Fruit fly (Drosophila melanogaster) whole organism, embryonic: ENCODE measurements around the gene scpr-A.

ENCODE experiments used
- Adf1 ChIP-seq: fragments of 200-800 bp; sonication (Bioruptor generic); IDR thresholded peaks from 2 replicates; pipeline ENCODE4 v1.3.6; 2022; ENCODE audit warnings: missing biosample characterization, missing genetic modification characterization
- CG10321 ChIP-seq: fragments of 200-800 bp; sonication (Bioruptor generic); IDR thresholded peaks from 2 replicates; pipeline ENCODE4 v1.3.6; 2022; ENCODE audit warnings: missing biosample characterization, missing genetic modification characterization
- CG10543 ChIP-seq: fragments of 200-800 bp; sonication (Bioruptor generic); optimal IDR thresholded peaks from 3 replicates; lab custom pipeline; 2017; ENCODE audit warnings: missing biosample characterization, mild to moderate bottlenecking, missing genetic modification characterization, moderate library complexity
- CG11247 ChIP-seq: fragments of 200-800 bp; sonication (Bioruptor generic); IDR thresholded peaks from 2 replicates; pipeline ENCODE4 v1.3.6; 2022; ENCODE audit warnings: missing biosample characterization, missing genetic modification characterization
- CG12391 ChIP-seq: fragments of 200-800 bp; sonication (Bioruptor generic); optimal IDR thresholded peaks from 3 replicates; lab custom pipeline; 2018; ENCODE audit warnings: missing biosample characterization, mild to moderate bottlenecking, missing genetic modification characterization, moderate library complexity
- CG12942 ChIP-seq: fragments of 200-800 bp; sonication (Bioruptor generic); optimal IDR thresholded peaks from 3 replicates; lab custom pipeline; 2016; ENCODE audit warnings: missing biosample characterization, missing genetic modification characterization
- CG14667 ChIP-seq: fragments of 200-800 bp; sonication (Bioruptor generic); IDR thresholded peaks from 2 replicates; pipeline ENCODE4 v1.3.6; 2022; ENCODE audit warnings: missing biosample characterization, missing genetic modification characterization
- CG1647 ChIP-seq: fragments of 200-800 bp; sonication (Bioruptor generic); optimal IDR thresholded peaks from 3 replicates; lab custom pipeline; 2016; ENCODE audit warnings: missing biosample characterization, missing genetic modification characterization
- CG17612 ChIP-seq: fragments of 200-800 bp; sonication (Bioruptor generic); IDR thresholded peaks from 2 replicates; pipeline ENCODE4 v1.3.6; 2022; ENCODE audit warnings: missing biosample characterization, missing genetic modification characterization
- CG1832 ChIP-seq: fragments of 200-800 bp; sonication (Bioruptor generic); optimal IDR thresholded peaks from 2 replicates; lab custom pipeline; 2017; ENCODE audit warnings: missing biosample characterization, mild to moderate bottlenecking, missing genetic modification characterization, inconsistent platforms
- CG2129 ChIP-seq: fragments of 200-800 bp; sonication (Bioruptor generic); IDR thresholded peaks from 2 replicates; pipeline ENCODE4 v1.3.6; 2022; ENCODE audit warnings: missing biosample characterization, missing genetic modification characterization; ENCODE audit not compliant: partially characterized antibody
- CG2202 ChIP-seq: fragments of 200-800 bp; sonication (Bioruptor generic); optimal IDR thresholded peaks from 2 replicates; lab custom pipeline; 2018; ENCODE audit warnings: missing biosample characterization, mild to moderate bottlenecking, missing genetic modification characterization
- CG2875 ChIP-seq: fragments of 200-800 bp; sonication (Bioruptor generic); optimal IDR thresholded peaks from 2 replicates; lab custom pipeline; 2017; ENCODE audit warnings: missing biosample characterization, mild to moderate bottlenecking, missing genetic modification characterization, missing genetic modification reagents
- CG30403 ChIP-seq: fragments of 200-800 bp; sonication (Bioruptor generic); optimal IDR thresholded peaks from 3 replicates; lab custom pipeline; 2016; ENCODE audit warnings: missing biosample characterization, missing genetic modification characterization
- CG31224 ChIP-seq: fragments of 200-800 bp; sonication (Bioruptor generic); IDR thresholded peaks from 2 replicates; pipeline ENCODE4 v1.3.6; 2022; ENCODE audit warnings: missing biosample characterization, missing genetic modification characterization
- CG32767 ChIP-seq: fragments of 200-800 bp; sonication (Bioruptor generic); IDR thresholded peaks from 2 replicates; pipeline ENCODE4 v1.3.6; 2022; ENCODE audit warnings: missing biosample characterization, missing genetic modification characterization
- CG3407 ChIP-seq: fragments of 200-800 bp; sonication (Bioruptor generic); optimal IDR thresholded peaks from 2 replicates; lab custom pipeline; 2018; ENCODE audit warnings: missing biosample characterization, mild to moderate bottlenecking, missing genetic modification characterization
- CG43689 ChIP-seq: fragments of 200-800 bp; sonication (Bioruptor generic); IDR thresholded peaks from 2 replicates; pipeline ENCODE4 v1.3.6; 2022; ENCODE audit warnings: missing biosample characterization, missing genetic modification characterization
- CG4617 ChIP-seq: fragments of 200-800 bp; sonication (Bioruptor generic); optimal IDR thresholded peaks from 3 replicates; lab custom pipeline; 2016; ENCODE audit warnings: missing biosample characterization, missing genetic modification characterization, borderline replicate concordance
- CG5953 ChIP-seq: fragments of 200-800 bp; sonication (Bioruptor generic); IDR thresholded peaks from 2 replicates; pipeline ENCODE4 v1.3.6; 2022; ENCODE audit warnings: missing biosample characterization, missing genetic modification characterization
- CG7556 ChIP-seq: fragments of 200-800 bp; sonication (Bioruptor generic); optimal IDR thresholded peaks from 2 replicates; lab custom pipeline; 2017; ENCODE audit warnings: missing biosample characterization, mild to moderate bottlenecking, missing genetic modification characterization
- CG8944 ChIP-seq: fragments of 200-800 bp; sonication (Bioruptor generic); optimal IDR thresholded peaks from 3 replicates; lab custom pipeline; 2016; ENCODE audit warnings: missing biosample characterization, missing genetic modification characterization
- CHES-1-like ChIP-seq: fragments of 200-800 bp; sonication (Bioruptor generic); optimal IDR thresholded peaks from 2 replicates; lab custom pipeline; 2016; ENCODE audit warnings: missing biosample characterization, missing genetic modification characterization
- Dip3 ChIP-seq: fragments of 200-800 bp; sonication (Bioruptor generic); optimal IDR thresholded peaks from 3 replicates; lab custom pipeline; 2016; ENCODE audit warnings: missing biosample characterization, missing genetic modification characterization
- E2f1 ChIP-seq: fragments of 200-800 bp; sonication (Bioruptor generic); IDR thresholded peaks from 2 replicates; pipeline ENCODE4 v1.3.6; 2022; ENCODE audit warnings: missing biosample characterization, missing genetic modification characterization
- E2f2 ChIP-seq: fragments of 200-800 bp; sonication (Bioruptor generic); IDR thresholded peaks from 2 replicates; pipeline ENCODE4 v1.3.6; 2022; ENCODE audit warnings: missing biosample characterization, missing genetic modification characterization
- Eip74EF ChIP-seq, 2 experiments: fragments of 200-800 bp in 1 of 2; fragments of >200 bp in 1 of 2; sonication (Bioruptor generic) in 1 of 2; optimal IDR thresholded peaks; 2 replicates each; lab custom pipeline; 2017 to 2019; ENCODE audit warnings: missing biosample characterization in 2 of 2, missing genetic modification characterization in 2 of 2, mild to moderate bottlenecking in 1 of 2, moderate library complexity in 1 of 2
- H15 ChIP-seq: fragments of 200-800 bp; sonication (Bioruptor generic); IDR thresholded peaks from 3 replicates; pipeline ENCODE4 v1.3.6; 2022; ENCODE audit warnings: missing biosample characterization, missing genetic modification characterization
- HLH3B ChIP-seq: fragments of 200-800 bp; sonication (Bioruptor generic); IDR thresholded peaks from 2 replicates; pipeline ENCODE4 v1.3.6; 2022; ENCODE audit warnings: missing biosample characterization, missing genetic modification characterization
- Mes4 ChIP-seq: fragments of 200-800 bp; sonication (Bioruptor generic); optimal IDR thresholded peaks from 2 replicates; lab custom pipeline; 2016; ENCODE audit warnings: missing biosample characterization, missing genetic modification characterization
- NFAT ChIP-seq: fragments of 200-800 bp; sonication (Bioruptor generic); IDR thresholded peaks from 2 replicates; pipeline ENCODE4 v1.3.6; 2022; ENCODE audit warnings: missing biosample characterization, missing genetic modification characterization
- Nf-YA ChIP-seq: fragments of 200-800 bp; sonication (Bioruptor generic); IDR thresholded peaks from 2 replicates; pipeline ENCODE4 v1.3.6; 2022; ENCODE audit warnings: missing biosample characterization, missing genetic modification characterization
- Pdp1 ChIP-seq, 2 experiments: fragments of 200-800 bp; sonication (Bioruptor generic); optimal IDR thresholded peaks; 3 replicates each; lab custom pipeline; 2016; ENCODE audit warnings: missing biosample characterization in 2 of 2, missing genetic modification characterization in 2 of 2, mild to moderate bottlenecking in 1 of 2, moderate library complexity in 1 of 2
- Vsx1 ChIP-seq: fragments of 200-800 bp; sonication (Bioruptor generic); optimal IDR thresholded peaks from 2 replicates; lab custom pipeline; 2017; ENCODE audit warnings: missing biosample characterization, mild to moderate bottlenecking, missing genetic modification characterization, missing genetic modification reagents
- ara ChIP-seq: fragments of 200-800 bp; sonication (Bioruptor generic); IDR thresholded peaks from 2 replicates; pipeline ENCODE4 v1.3.6; 2022; ENCODE audit warnings: missing biosample characterization, missing genetic modification characterization
- ash1 ChIP-seq: fragments of 200-800 bp; sonication (Bioruptor generic); optimal IDR thresholded peaks from 2 replicates; lab custom pipeline; 2018; ENCODE audit warnings: missing biosample characterization, mild to moderate bottlenecking, missing genetic modification characterization
- en ChIP-seq: fragments of 200-800 bp; sonication (Bioruptor generic); optimal IDR thresholded peaks from 2 replicates; lab custom pipeline; 2016; ENCODE audit warnings: missing biosample characterization, missing genetic modification characterization
- pita ChIP-seq: fragments of 200-800 bp; sonication (Bioruptor generic); optimal IDR thresholded peaks from 2 replicates; lab custom pipeline; 2017; ENCODE audit warnings: missing biosample characterization, mild to moderate bottlenecking, missing genetic modification characterization
- pum ChIP-seq: fragments of 200-800 bp; sonication (Bioruptor generic); optimal IDR thresholded peaks from 2 replicates; lab custom pipeline; 2016; ENCODE audit warnings: missing biosample characterization, missing genetic modification characterization
- rib ChIP-seq: fragments of 200-800 bp; sonication (Bioruptor generic); IDR thresholded peaks from 2 replicates; pipeline ENCODE4 v1.3.6; 2022; ENCODE audit warnings: missing biosample characterization, missing genetic modification characterization
- ro ChIP-seq: fragments of 200-800 bp; sonication (Bioruptor generic); IDR thresholded peaks from 2 replicates; pipeline ENCODE4 v1.3.6; 2022; ENCODE audit warnings: missing biosample characterization, missing genetic modification characterization
- shn ChIP-seq: fragments of 200-800 bp; sonication (Bioruptor generic); optimal IDR thresholded peaks from 3 replicates; lab custom pipeline; 2016; ENCODE audit warnings: missing biosample characterization, missing genetic modification characterization
- sim ChIP-seq: fragments of 200-800 bp; sonication (Bioruptor generic); IDR thresholded peaks from 2 replicates; pipeline ENCODE4 v1.3.6; 2022; ENCODE audit warnings: missing biosample characterization, missing genetic modification characterization
- slou ChIP-seq: fragments of 200-800 bp; sonication (Bioruptor generic); optimal IDR thresholded peaks from 3 replicates; lab custom pipeline; 2016; ENCODE audit warnings: missing biosample characterization, missing genetic modification characterization
- stc ChIP-seq: fragments of 200-800 bp; sonication (Bioruptor generic); IDR thresholded peaks from 2 replicates; pipeline ENCODE4 v1.3.6; 2022; ENCODE audit warnings: missing biosample characterization, missing genetic modification characterization
- stwl ChIP-seq: fragments of 200-800 bp; sonication (Bioruptor generic); optimal IDR thresholded peaks from 3 replicates; lab custom pipeline; 2018; ENCODE audit warnings: missing biosample characterization, mild to moderate bottlenecking, missing genetic modification characterization, moderate library complexity
- sug ChIP-seq: fragments of 200-800 bp; optimal IDR thresholded peaks from 2 replicates; lab custom pipeline; 2019; ENCODE audit warnings: missing biosample characterization, mild to moderate bottlenecking, missing genetic modification characterization, moderate library complexity
- tgo ChIP-seq: fragments of 200-800 bp; sonication (Bioruptor generic); IDR thresholded peaks from 3 replicates; pipeline ENCODE4 v1.3.6; 2022; ENCODE audit warnings: missing biosample characterization, missing genetic modification characterization
- tx ChIP-seq: fragments of 200-800 bp; sonication (Bioruptor generic); optimal IDR thresholded peaks from 2 replicates; lab custom pipeline; 2016; ENCODE audit warnings: missing biosample characterization, missing genetic modification characterization
- wek ChIP-seq: fragments of 200-800 bp; sonication (Bioruptor generic); optimal IDR thresholded peaks from 3 replicates; lab custom pipeline; 2018; ENCODE audit warnings: missing biosample characterization, mild to moderate bottlenecking, missing genetic modification characterization, moderate library complexity

Gene scpr-A

dm6 chr3R:11211291-11212061 lies 29.5 kb upstream of the scpr-A start (continued):
- TF ChIP-seq CHES-1-like (GFP tag; lab: Kevin White, UChicago) (peak; percentile 56), Dip3 (peak; percentile 65), CG31224 (peak; percentile 67), CG2129 (no peak), pita (no peak), CG11247 (peak; percentile 60), Eip74EF (GFP tag; optimal IDR thresholded peaks at IDR 0.05; lab: Kevin White, UChicago) (peak in 1 of 2 experiments; percentile 8), shn (peak; percentile 61), rib (GFP tag; lab: Robert Waterston, UW) (peak; percentile 65; the same call in 1 of the 2 replicates), CG12942 (GFP tag; lab: Kevin White, UChicago) (peak; percentile 61), CG43689 (GFP tag; lab: Robert Waterston, UW) (no peak), sug (tag; lab: Kevin White, UChicago) (peak; percentile 88), CG10321 (GFP tag; lab: Robert Waterston, UW) (peak; percentile 5; the same call in 1 of the 2 replicates), en (no peak), CG7556 (GFP tag; lab: Kevin White, UChicago) (peak; percentile 65), CG32767 (GFP tag; lab: Robert Waterston, UW) (peak; percentile 53), CG1832 (GFP tag; lab: Kevin White, UChicago) (peak; percentile 43), Vsx1 (peak; percentile 42), slou (GFP tag; lab: Kevin White, UChicago) (peak; percentile 57), CG2202 (tag; lab: Kevin White, UChicago) (no peak), CG10543 (GFP tag; lab: Kevin White, UChicago) (peak; percentile 84), tx (GFP tag; lab: Kevin White, UChicago) (peak; percentile 65), ro (GFP tag; lab: Robert Waterston, UW) (peak; percentile 53), CG5953 (GFP tag; lab: Robert Waterston, UW) (peak; percentile 55), Nf-YA (GFP tag; lab: Robert Waterston, UW) (peak; percentile 56), CG4617 (GFP tag; lab: Kevin White, UChicago) (peak; percentile 65), CG30403 (peak; percentile 88), CG12391 (tag; lab: Kevin White, UChicago) (peak; percentile 81), HLH3B (GFP tag; lab: Robert Waterston, UW) (peak; percentile 74), wek (GFP tag; lab: Kevin White, UChicago) (no peak), CG3407 (peak; percentile 41), E2f1 (GFP tag; lab: Robert Waterston, UW) (peak; percentile 60), Adf1 (GFP tag; lab: Robert Waterston, UW) (peak; percentile 33; the same call in 1 of the 2 replicates), H15 (GFP tag; lab: Robert Waterston, UW) (peak; percentile 65; the same call in 2 of the 3 replicates), ara (GFP tag; lab: Robert Waterston, UW) (peak; percentile 67), tgo (peak; percentile 79), Pdp1 (GFP tag; optimal IDR thresholded peaks at IDR 0.05; lab: Kevin White, UChicago) (peak; percentile 74 to 81), CG2875 (GFP tag; lab: Kevin White, UChicago) (peak; percentile 31), Mes4 (peak; percentile 54), stc (peak; percentile 67), NFAT (peak; percentile 87), E2f2 (GFP tag; lab: Robert Waterston, UW) (0 out of 2 replicates have a peak, but pooled peaks have one; percentile 15), CG8944 (GFP tag; lab: Kevin White, UChicago) (peak; percentile 67), pum (GFP tag; lab: Kevin White, UChicago) (peak; percentile 67), ash1 (GFP tag; lab: Kevin White, UChicago) (no peak), CG14667 (peak; percentile 70), CG1647 (GFP tag; lab: Kevin White, UChicago) (peak; percentile 80), CG17612 (GFP tag; lab: Robert Waterston, UW) (peak; percentile 76), stwl (tag; lab: Kevin White, UChicago) (no peak), sim (GFP tag; lab: Robert Waterston, UW) (no peak)
